Worm (Caenorhabditis elegans) whole organism, L4 larva: ENCODE measurements around the gene flh-3.
"Not testable (repeated sequence)": the region's sequence is repeated elsewhere in the genome, so short reads cannot be mapped to it uniquely, and the experiment has no call there.

Source experiments
- D1046.2 ChIP-seq: fragments of 200-800 bp; sonication (Bioruptor generic); IDR thresholded peaks from 2 replicates; pipeline ENCODE4 v1.3.6; 2022; ENCODE audit warnings: missing genetic modification characterization, missing compliant biosample characterization
- F44E2.7 ChIP-seq: fragments of 200-800 bp; sonication (Bioruptor generic); IDR thresholded peaks from 2 replicates; pipeline ENCODE4 v2.1.2; 2022; ENCODE audit warnings: missing genetic modification characterization, missing compliant biosample characterization
- T26A8.4 ChIP-seq: fragments of 200-800 bp; sonication (Bioruptor generic); IDR thresholded peaks from 2 replicates; pipeline ENCODE4 v1.3.6; 2022; ENCODE audit warnings: missing genetic modification characterization, missing compliant biosample characterization
- Y105C5A.15 ChIP-seq: fragments of 200-800 bp; sonication (Bioruptor generic); IDR thresholded peaks from 2 replicates; pipeline ENCODE4 v1.3.6; 2022; ENCODE audit warnings: missing genetic modification characterization, missing compliant biosample characterization
- Y48G9A.11 ChIP-seq: fragments of 200-800 bp; sonication (Bioruptor generic); IDR thresholded peaks from 2 replicates; pipeline ENCODE4 v1.3.6; 2022; ENCODE audit warnings: missing genetic modification reagents, missing genetic modification characterization, missing compliant biosample characterization
- ZK337.2 ChIP-seq: fragments of 200-800 bp; sonication (Bioruptor generic); IDR thresholded peaks from 2 replicates; pipeline ENCODE4 v1.3.6; 2022; ENCODE audit warnings: missing genetic modification reagents, missing genetic modification characterization, missing compliant biosample characterization
- ZK546.5 ChIP-seq, 2 experiments: sonication (generic microtip); optimal IDR thresholded peaks; 2 replicates each; lab custom pipeline; 2017; ENCODE audit warnings: missing biosample characterization in 2 of 2, missing genetic modification characterization in 2 of 2
- aha-1 ChIP-seq: fragments of 150-350 bp; peaks from one replicate; lab custom pipeline; 2014; ENCODE audit warnings: missing biosample characterization, missing genetic modification characterization
- ama-1 ChIP-seq: fragments of 150-350 bp; optimal IDR thresholded peaks from 2 replicates; lab custom pipeline; 2014; ENCODE audit warnings: inconsistent platforms, mixed read lengths
- arid-1 ChIP-seq: fragments of 200-800 bp; sonication (Bioruptor generic); conservative IDR thresholded peaks from 2 replicates; pipeline ENCODE4 v1.3.6; 2022; ENCODE audit warnings: missing genetic modification reagents, missing genetic modification characterization, missing compliant biosample characterization
- ceh-44 ChIP-seq: fragments of 200-800 bp; sonication (Bioruptor generic); IDR thresholded peaks from 2 replicates; pipeline ENCODE4 v1.3.6; 2022; ENCODE audit warnings: missing genetic modification reagents, missing genetic modification characterization, missing compliant biosample characterization
- cey-2 ChIP-seq: sonication (generic microtip); optimal IDR thresholded peaks from 3 replicates; lab custom pipeline; 2017; ENCODE audit warnings: missing genetic modification characterization, mild to moderate bottlenecking, missing compliant biosample characterization, antibody characterized with exemption, borderline replicate concordance; ENCODE audit not compliant: insufficient read depth
- ctbp-1 ChIP-seq: fragments of 200-800 bp; sonication (Bioruptor generic); IDR thresholded peaks from 2 replicates; pipeline ENCODE4 v1.3.6; 2022; ENCODE audit warnings: missing genetic modification reagents, missing genetic modification characterization, missing compliant biosample characterization
- duxl-1 ChIP-seq: sonication (generic microtip); optimal IDR thresholded peaks from 2 replicates; lab custom pipeline; 2016; ENCODE audit warnings: mild to moderate bottlenecking, missing genetic modification characterization, moderate library complexity, missing compliant biosample characterization; ENCODE audit not compliant: poor library complexity
- egl-43 ChIP-seq: fragments of 200-800 bp; sonication (Bioruptor generic); IDR thresholded peaks from 2 replicates; pipeline ENCODE4 v1.3.6; 2022; ENCODE audit warnings: missing genetic modification reagents, missing genetic modification characterization, missing compliant biosample characterization
- hif-1 ChIP-seq, 2 experiments: sonication (generic microtip); optimal IDR thresholded peaks; 2 replicates each; lab custom pipeline; 2016 to 2017; ENCODE audit warnings: missing compliant biosample characterization in 2 of 2, missing genetic modification characterization in 2 of 2, missing genetic modification reagents in 2 of 2, missing genotype in 2 of 2, mild to moderate bottlenecking in 1 of 2
- hmg-1.1 ChIP-seq: fragments of 200-800 bp; sonication (Bioruptor generic); IDR thresholded peaks from 2 replicates; pipeline ENCODE4 v1.3.6; 2022; ENCODE audit warnings: missing genetic modification reagents, missing genetic modification characterization, missing compliant biosample characterization
- lsy-2 ChIP-seq, 2 experiments: fragments of 150-350 bp in 1 of 2; sonication (generic microtip) in 1 of 2; optimal IDR thresholded peaks; 2 replicates each; lab custom pipeline; 2014 to 2017; ENCODE audit warnings: missing biosample characterization in 2 of 2, missing genetic modification characterization in 2 of 2
- madf-5 ChIP-seq, 2 experiments: fragments of 200-800 bp; sonication (Bioruptor generic); IDR thresholded peaks; 2 replicates each; pipeline ENCODE4 v1.3.6; 2022; ENCODE audit warnings: missing compliant biosample characterization in 2 of 2, missing genetic modification characterization in 2 of 2
- mdl-1 ChIP-seq, 2 experiments: fragments of 150-350 bp in 1 of 2; sonication (generic microtip) in 1 of 2; optimal IDR thresholded peaks; 2 replicates each; lab custom pipeline; 2014 to 2017; ENCODE audit warnings: missing biosample characterization in 2 of 2, missing genetic modification characterization in 2 of 2
- mep-1 ChIP-seq: fragments of 150-350 bp; sonication (generic microtip); optimal IDR thresholded peaks from 3 replicates; lab custom pipeline; 2014; ENCODE audit warnings: missing biosample characterization, missing genetic modification characterization
- mxl-3 ChIP-seq: fragments of 200-800 bp; sonication (Bioruptor generic); optimal IDR thresholded peaks from 2 replicates; lab custom pipeline; 2018; ENCODE audit warnings: mild to moderate bottlenecking, missing genetic modification characterization, missing compliant biosample characterization
- nhr-10 ChIP-seq: fragments of 150-350 bp; optimal IDR thresholded peaks from 2 replicates; lab custom pipeline; 2014; ENCODE audit warnings: missing biosample characterization, missing genetic modification characterization
- nhr-11 ChIP-seq: fragments of 150-350 bp; optimal IDR thresholded peaks from 2 replicates; lab custom pipeline; 2014; ENCODE audit warnings: missing biosample characterization, missing genetic modification characterization
- nhr-237 ChIP-seq: sonication (generic microtip); optimal IDR thresholded peaks from 2 replicates; lab custom pipeline; 2017; ENCODE audit warnings: missing biosample characterization, missing genetic modification characterization
- nhr-48 ChIP-seq: sonication (generic microtip); optimal IDR thresholded peaks from 2 replicates; lab custom pipeline; 2016; ENCODE audit warnings: mild to moderate bottlenecking, missing genetic modification characterization, missing compliant biosample characterization
- nhr-6 ChIP-seq: fragments of 150-350 bp; optimal IDR thresholded peaks from 2 replicates; lab custom pipeline; 2014; ENCODE audit warnings: missing biosample characterization, missing genetic modification characterization
- nhr-76 ChIP-seq: fragments of 150-350 bp; optimal IDR thresholded peaks from 2 replicates; lab custom pipeline; 2014; ENCODE audit warnings: missing biosample characterization, missing genetic modification characterization
- pha-4 ChIP-seq, 2 experiments: fragments of 150-350 bp in 1 of 2; fragments of 200-800 bp in 1 of 2; sonication (Bioruptor generic) in 1 of 2; IDR thresholded peaks in 1 of 2; optimal IDR thresholded peaks in 1 of 2; 2 replicates each; pipeline versions ENCODE4 v1.3.6 to Lab custom; 2014 to 2022; ENCODE audit warnings: missing genetic modification characterization in 2 of 2, missing genetic modification reagents in 2 of 2, missing biosample characterization in 1 of 2, missing compliant biosample characterization in 1 of 2
- sdz-12 ChIP-seq: fragments of 200-800 bp; sonication (Bioruptor generic); optimal IDR thresholded peaks from 2 replicates; lab custom pipeline; 2018; ENCODE audit warnings: mild to moderate bottlenecking, missing genetic modification characterization, missing compliant biosample characterization
- snpc-1.2 ChIP-seq: fragments of 200-800 bp; sonication (Bioruptor generic); IDR thresholded peaks from 2 replicates; pipeline ENCODE4 v1.3.6; 2022; ENCODE audit warnings: missing genetic modification reagents, missing genetic modification characterization, missing compliant biosample characterization
- snpc-4 ChIP-seq: fragments of 150-350 bp; optimal IDR thresholded peaks from 2 replicates; lab custom pipeline; 2014; ENCODE audit warnings: missing biosample characterization, missing genetic modification characterization
- tag-97 ChIP-seq: fragments of 200-800 bp; sonication (Bioruptor generic); IDR thresholded peaks from 2 replicates; pipeline ENCODE4 v1.3.6; 2022; ENCODE audit warnings: missing genetic modification characterization, missing compliant biosample characterization
- tra-1 ChIP-seq: fragments of 200-800 bp; sonication (Bioruptor generic); IDR thresholded peaks from 2 replicates; pipeline ENCODE4 v1.3.6; 2022; ENCODE audit warnings: missing genetic modification reagents, missing genetic modification characterization, missing compliant biosample characterization
- unc-62 ChIP-seq, 3 experiments: fragments of 150-350 bp in 1 of 3; sonication (generic microtip); optimal IDR thresholded peaks in 2 of 3; peaks in 1 of 3; 1 replicate in 1 of 3; 2 replicates in 2 of 3; lab custom pipeline; 2014 to 2017; ENCODE audit warnings: missing biosample characterization in 3 of 3, missing genetic modification characterization in 3 of 3, missing genetic modification reagents in 3 of 3, missing genotype in 1 of 3
- vab-7 ChIP-seq: fragments of 200-800 bp; sonication (Bioruptor generic); IDR thresholded peaks from 2 replicates; pipeline ENCODE4 v1.3.6; 2022; ENCODE audit warnings: missing genetic modification reagents, missing genetic modification characterization, missing compliant biosample characterization

The flh-3 gene

DNA sequence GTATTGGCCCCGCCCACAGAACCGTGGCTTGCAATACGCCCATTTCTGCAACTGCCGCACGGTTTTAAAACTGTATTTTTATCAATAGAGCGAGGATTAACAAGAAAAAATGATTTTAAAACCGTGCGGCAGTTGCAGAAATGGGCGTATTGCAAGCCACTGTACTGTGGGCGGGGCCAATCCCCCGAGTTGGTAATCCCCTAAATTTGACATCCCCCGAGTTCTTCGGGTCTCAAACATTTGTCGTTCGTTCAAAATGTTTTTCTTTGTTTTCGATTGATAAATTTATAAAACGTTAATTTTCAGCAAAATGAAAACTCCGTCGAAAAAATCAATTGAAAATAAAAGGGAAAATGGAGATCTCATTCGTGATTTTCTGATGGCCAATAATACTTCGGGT, 20.7 kb upstream of the flh-3 start, which contains the start of gene Y11D7A.7:
Gene Y11D7A.7, plus strand, starts transcription at position 301 of the 400 bp plus-strand sequence.
- TF ChIP-seq ZK546.5 (tag; optimal IDR thresholded peaks at IDR 0.05; lab: Kevin White, UChicago); snpc-1.2 (GFP tag; lab: Robert Waterston, UW); lsy-2 (tag; optimal IDR thresholded peaks at IDR 0.05; lab: Kevin White, UChicago): not testable (repeated sequence)

DNA sequence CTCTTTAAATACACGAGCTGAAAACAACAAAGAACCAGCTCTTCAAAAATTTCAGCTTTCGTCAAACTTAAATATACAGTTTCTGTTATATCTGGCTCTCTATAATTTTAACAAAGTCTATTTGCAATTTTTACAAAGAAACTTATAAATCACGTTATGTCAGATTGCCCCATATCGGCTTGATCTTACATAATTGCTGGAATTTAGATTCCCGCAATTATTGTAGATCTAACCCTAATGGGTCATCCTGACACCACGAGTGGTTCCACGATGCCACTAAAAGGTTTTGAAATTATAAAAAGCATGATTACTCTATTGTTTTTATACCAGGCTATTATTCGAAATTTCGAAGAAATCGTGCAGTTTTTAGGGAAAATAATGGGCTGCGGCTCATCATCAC, 18.8 kb upstream of the flh-3 start, which contains the start of gene Y11D7A.8:
Gene Y11D7A.8, plus strand, starts transcription at position 301 of the 400 bp plus-strand sequence.
- TF ChIP-seq tag-97 (GFP tag; lab: Robert Waterston, UW) (no peak), tra-1 (GFP tag; lab: Robert Waterston, UW) (no peak), nhr-48 (tag; lab: Kevin White, UChicago) (no peak), lsy-2 (tag; optimal IDR thresholded peaks at IDR 0.05; lab: Kevin White, UChicago) (no peak), hmg-1.1 (GFP tag; lab: Robert Waterston, UW) (no peak), mdl-1 (tag; optimal IDR thresholded peaks at IDR 0.05; lab: Kevin White, UChicago) (no peak), nhr-11 (tag; lab: Kevin White, UChicago) (no peak), ceh-44 (GFP tag; lab: Robert Waterston, UW) (no peak), nhr-237 (tag; lab: Kevin White, UChicago) (no peak), pha-4 (GFP tag; IDR thresholded peaks at IDR 0.05; lab: Robert Waterston, UW) (no peak), pha-4 (tag; optimal IDR thresholded peaks at IDR 0.05; lab: Kevin White, UChicago) (no peak), arid-1 (no peak), cey-2 (tag; lab: Kevin White, UChicago) (no peak), aha-1 (tag; lab: Kevin White, UChicago) (no peak), nhr-10 (no peak)

DNA sequence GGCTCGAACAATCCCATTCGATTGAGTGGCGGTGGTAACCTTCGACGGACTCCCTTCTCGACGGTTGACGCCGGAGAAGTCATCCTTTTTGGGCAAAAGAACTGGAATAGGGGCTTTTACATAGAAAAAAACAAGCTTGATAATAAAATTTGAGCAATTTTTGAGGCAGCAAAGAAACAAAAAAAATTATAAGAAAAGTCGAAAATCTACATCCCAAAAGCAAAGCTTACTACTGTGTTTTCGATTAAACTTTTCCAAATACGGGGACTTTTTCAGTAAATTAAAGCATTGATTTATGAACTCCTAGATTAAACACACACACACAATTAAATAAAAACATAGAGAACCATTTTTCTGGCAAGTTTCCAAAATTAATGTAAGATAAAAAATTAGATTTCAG, 13.9 kb upstream of the flh-3 start, which contains the start of gene Y11D7A.9:
Gene Y11D7A.9, minus strand, starts transcription at position 101 of the 400 bp plus-strand sequence.
- TF ChIP-seq Y105C5A.15 (no peak), T26A8.4 (GFP tag; lab: Robert Waterston, UW) (no peak), F44E2.7 (GFP tag; lab: Robert Waterston, UW) (no peak), unc-62 (GFP tag; optimal IDR thresholded peaks at IDR 0.05 in 1 of 2; lab: Kevin White, UChicago) (no peak), unc-62 (tag; optimal IDR thresholded peaks at IDR 0.05; lab: Kevin White, UChicago) (no peak), sdz-12 (GFP tag; lab: Kevin White, UChicago) (no peak)

DNA sequence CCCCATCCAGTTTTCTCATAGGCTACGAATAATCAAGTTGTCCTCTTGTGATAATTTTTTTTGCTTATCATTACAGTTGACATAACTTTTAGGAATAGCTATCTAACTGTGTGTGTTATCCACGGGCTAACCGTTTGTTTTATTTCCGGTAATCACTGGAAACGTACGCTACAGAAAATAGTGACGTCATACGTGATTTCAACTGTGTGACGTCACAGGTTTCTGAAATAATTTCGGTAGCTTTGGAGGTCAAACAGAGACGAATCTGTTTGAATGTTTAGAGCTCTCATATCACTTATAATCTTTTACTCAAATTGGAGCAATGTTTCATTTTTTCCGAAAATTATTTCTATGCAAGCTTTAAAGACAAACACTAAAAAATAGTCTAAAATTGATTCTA, 13.0 kb upstream of the flh-3 start:
- no peak for TF ChIP-seq Y48G9A.11 (GFP tag; lab: Robert Waterston, UW)
- TF ChIP-seq aha-1 (tag; lab: Kevin White, UChicago), result peak; percentile 76

DNA sequence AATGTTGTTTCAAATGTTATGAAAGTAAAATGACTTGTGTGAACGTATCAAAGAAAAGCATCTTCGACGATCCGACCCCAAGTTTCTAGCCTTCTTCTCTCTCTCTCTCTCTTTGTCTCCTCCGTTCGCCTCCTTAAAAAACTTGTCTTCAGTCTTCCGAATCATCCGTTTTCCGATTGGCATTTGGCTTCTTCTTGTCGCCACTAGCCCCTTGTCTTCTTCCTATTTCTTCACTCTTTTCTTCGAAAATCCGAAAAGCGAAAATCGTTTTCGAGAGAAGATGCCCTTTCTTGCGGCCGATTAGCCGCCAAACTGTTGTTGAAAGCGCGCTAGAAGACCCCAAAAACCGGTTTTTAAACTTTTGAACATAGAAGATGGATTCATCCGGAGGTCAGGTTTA, 11.3 kb upstream of the flh-3 start:
- TF ChIP-seq D1046.2 (no peak), nhr-6 (tag; lab: Kevin White, UChicago) (no peak), ama-1 (lab: Kevin White, UChicago) (peak; percentile 93), egl-43 (GFP tag; lab: Robert Waterston, UW) (no peak), ZK337.2 (GFP tag; lab: Robert Waterston, UW) (no peak), nhr-48 (tag; lab: Kevin White, UChicago) (peak; percentile 25), mep-1 (tag; lab: Kevin White, UChicago) (peak; percentile 9), hif-1 (tag; optimal IDR thresholded peaks at IDR 0.05; lab: Kevin White, UChicago) (peak in 1 of 2 experiments; percentile 14), F44E2.7 (GFP tag; lab: Robert Waterston, UW) (no peak), madf-5 (GFP tag; IDR thresholded peaks at IDR 0.05; lab: Robert Waterston, UW) (no peak), snpc-4 (tag; lab: Kevin White, UChicago) (no peak), ctbp-1 (GFP tag; lab: Robert Waterston, UW) (no peak), duxl-1 (tag; lab: Kevin White, UChicago) (no peak), vab-7 (GFP tag; lab: Robert Waterston, UW) (no peak), mxl-3 (GFP tag; lab: Kevin White, UChicago) (peak; percentile 4), nhr-76 (tag; lab: Kevin White, UChicago) (no peak)
